Worm (Caenorhabditis elegans) whole organism, L4 larva: ENCODE data around the gene unc-96.

Experiments
- dpl-1 ChIP-seq: fragments of 150-350 bp; optimal IDR thresholded peaks from 2 replicates; lab custom pipeline; 2014; ENCODE audit warnings: missing biosample characterization, missing genetic modification reagents, missing genetic modification characterization
- egl-43 ChIP-seq: fragments of 200-800 bp; sonication (Bioruptor generic); IDR thresholded peaks from 2 replicates; pipeline ENCODE4 v1.3.6; 2022; ENCODE audit warnings: missing genetic modification reagents, missing genetic modification characterization, missing compliant biosample characterization
- hmg-1.1 ChIP-seq: fragments of 200-800 bp; sonication (Bioruptor generic); IDR thresholded peaks from 2 replicates; pipeline ENCODE4 v1.3.6; 2022; ENCODE audit warnings: missing genetic modification reagents, missing genetic modification characterization, missing compliant biosample characterization
- lin-1 ChIP-seq: fragments of 200-800 bp; sonication (Bioruptor generic); IDR thresholded peaks from 2 replicates; pipeline ENCODE4 v1.3.6; 2022; ENCODE audit warnings: missing genetic modification reagents, missing genetic modification characterization, missing compliant biosample characterization
- lin-15B ChIP-seq: fragments of 150-350 bp; sonication (generic microtip); optimal IDR thresholded peaks from 3 replicates; lab custom pipeline; 2014; ENCODE audit warnings: missing biosample characterization, missing genetic modification characterization
- lin-29 ChIP-seq: fragments of 200-800 bp; sonication (Bioruptor generic); IDR thresholded peaks from 2 replicates; pipeline ENCODE4 v1.3.6; 2022; ENCODE audit warnings: missing genetic modification reagents, missing genetic modification characterization, missing compliant biosample characterization
- mdl-1 ChIP-seq, 2 experiments: fragments of 150-350 bp in 1 of 2; sonication (generic microtip) in 1 of 2; optimal IDR thresholded peaks; 2 replicates each; lab custom pipeline; 2014 to 2017; ENCODE audit warnings: missing biosample characterization in 2 of 2, missing genetic modification characterization in 2 of 2
- nhr-102 ChIP-seq: sonication (generic microtip); optimal IDR thresholded peaks from 2 replicates; lab custom pipeline; 2016; ENCODE audit warnings: mild to moderate bottlenecking, missing genetic modification characterization, moderate library complexity, missing compliant biosample characterization
- nhr-11 ChIP-seq: fragments of 150-350 bp; optimal IDR thresholded peaks from 2 replicates; lab custom pipeline; 2014; ENCODE audit warnings: missing biosample characterization, missing genetic modification characterization
- nhr-111 ChIP-seq: fragments of 200-800 bp; sonication (Bioruptor generic); optimal IDR thresholded peaks from 2 replicates; lab custom pipeline; 2018; ENCODE audit warnings: mild to moderate bottlenecking, missing genetic modification characterization, missing compliant biosample characterization
- nhr-6 ChIP-seq: fragments of 150-350 bp; optimal IDR thresholded peaks from 2 replicates; lab custom pipeline; 2014; ENCODE audit warnings: missing biosample characterization, missing genetic modification characterization
- unc-130 ChIP-seq: sonication (generic microtip); optimal IDR thresholded peaks from 2 replicates; lab custom pipeline; 2016; ENCODE audit warnings: missing genetic modification reagents, missing genetic modification characterization, missing compliant biosample characterization
- unc-62 ChIP-seq, 3 experiments: fragments of 150-350 bp in 1 of 3; sonication (generic microtip); optimal IDR thresholded peaks in 2 of 3; peaks in 1 of 3; 1 replicate in 1 of 3; 2 replicates in 2 of 3; lab custom pipeline; 2014 to 2017; ENCODE audit warnings: missing biosample characterization in 3 of 3, missing genetic modification characterization in 3 of 3, missing genetic modification reagents in 3 of 3, missing genotype in 1 of 3
- ztf-11 ChIP-seq: fragments of 150-350 bp; optimal IDR thresholded peaks from 2 replicates; lab custom pipeline; 2014; ENCODE audit warnings: missing biosample characterization, missing genetic modification characterization

DNA sequence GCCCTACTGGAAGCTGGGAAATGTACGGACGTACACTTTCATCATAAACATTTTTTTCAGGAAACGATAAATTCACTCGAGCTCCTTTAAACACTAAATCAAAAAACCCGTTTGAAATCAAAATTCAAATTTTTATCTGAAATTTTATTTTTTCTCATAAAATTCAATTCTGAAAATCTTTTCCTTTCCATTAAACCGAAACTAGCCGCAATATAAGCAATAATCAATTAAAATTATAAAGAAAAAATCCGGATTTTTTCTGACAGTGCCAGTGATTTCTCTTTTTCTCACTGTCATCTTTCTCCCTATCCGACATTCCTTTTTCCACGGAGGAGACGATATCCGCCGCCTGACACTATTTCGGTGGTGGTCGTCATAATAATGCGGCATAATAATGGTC, 34.8 kb upstream of the unc-96 start, which contains the start of gene lpr-7:
- TF ChIP-seq hmg-1.1 (GFP tag; lab: Robert Waterston, UW) (no peak), nhr-111 (GFP tag; lab: Kevin White, UChicago) (no peak), nhr-11 (no peak), dpl-1 (GFP tag; lab: Kevin White, UChicago) (no peak), unc-130 (no peak), mdl-1 (tag; optimal IDR thresholded peaks at IDR 0.05; lab: Kevin White, UChicago) (no peak), egl-43 (GFP tag; lab: Robert Waterston, UW) (no peak), lin-29 (GFP tag; lab: Robert Waterston, UW) (no peak), lin-1 (GFP tag; lab: Robert Waterston, UW) (no peak), nhr-6 (tag; lab: Kevin White, UChicago) (no peak), lin-15B (no peak), nhr-102 (tag; lab: Kevin White, UChicago) (no peak), unc-62 (GFP tag; optimal IDR thresholded peaks at IDR 0.05 in 1 of 2; lab: Kevin White, UChicago) (no peak), unc-62 (tag; optimal IDR thresholded peaks at IDR 0.05; lab: Kevin White, UChicago) (no peak), ztf-11 (tag; lab: Kevin White, UChicago) (no peak)
